Worm (Caenorhabditis elegans) whole organism, young adult: ENCODE results near the gene gei-8.
A peak's percentile ranks its signal among the peaks of the same experiment; 100 is the strongest.

Experiments used
- B0035.1 ChIP-seq: sonication (generic microtip); optimal IDR thresholded peaks from 2 replicates; lab custom pipeline; 2016; ENCODE audit warnings: missing genetic modification characterization, mild to moderate bottlenecking, missing compliant biosample characterization, missing genotype, missing genetic modification reagents
- C06A6.2 ChIP-seq: fragments of 200-800 bp; sonication (Bioruptor generic); conservative IDR thresholded peaks from 2 replicates; pipeline ENCODE4 v1.3.6; 2022; ENCODE audit warnings: missing genetic modification characterization, missing compliant biosample characterization
- F10E7.11 ChIP-seq: sonication (generic microtip); optimal IDR thresholded peaks from 2 replicates; lab custom pipeline; 2017; ENCODE audit warnings: mild to moderate bottlenecking, missing genetic modification characterization, moderate library complexity, missing compliant biosample characterization
- F33H1.4 ChIP-seq: fragments of 200-800 bp; sonication (Bioruptor generic); IDR thresholded peaks from 2 replicates; pipeline ENCODE4 v1.3.6; 2022; ENCODE audit warnings: missing genetic modification reagents, missing genetic modification characterization, missing compliant biosample characterization
- Y53F4B.3 ChIP-seq: fragments of 200-800 bp; sonication (Bioruptor generic); IDR thresholded peaks from 2 replicates; pipeline ENCODE4 v1.3.6; 2022; ENCODE audit warnings: missing genetic modification reagents, missing genetic modification characterization, missing compliant biosample characterization
- Y56A3A.18 ChIP-seq: fragments of 200-800 bp; sonication (Bioruptor generic); IDR thresholded peaks from 2 replicates; pipeline ENCODE4 v1.3.6; 2022; ENCODE audit warnings: missing genetic modification reagents, missing genetic modification characterization, missing compliant biosample characterization
- Y67H2A.10 ChIP-seq: fragments of 200-800 bp; sonication (Bioruptor generic); conservative IDR thresholded peaks from 2 replicates; pipeline ENCODE4 v1.3.6; 2022; ENCODE audit warnings: missing genetic modification reagents, missing genetic modification characterization, missing compliant biosample characterization
- Y79H2A.3 ChIP-seq: fragments of 200-800 bp; sonication (Bioruptor generic); conservative IDR thresholded peaks from 2 replicates; pipeline ENCODE4 v1.3.6; 2022; ENCODE audit warnings: missing genetic modification reagents, missing genetic modification characterization, missing compliant biosample characterization
- Y95B8A.8 ChIP-seq: fragments of 200-800 bp; sonication (Bioruptor generic); IDR thresholded peaks from 2 replicates; pipeline ENCODE4 v1.3.6; 2022; ENCODE audit warnings: missing genetic modification reagents, missing genetic modification characterization, missing compliant biosample characterization
- ZK185.1 ChIP-seq: sonication (generic microtip); optimal IDR thresholded peaks from 2 replicates; lab custom pipeline; 2016; ENCODE audit warnings: mild to moderate bottlenecking, missing genetic modification characterization, missing compliant biosample characterization; ENCODE audit not compliant: poor library complexity, severe bottlenecking
- aptf-2 ChIP-seq: fragments of 200-800 bp; sonication (Bioruptor generic); conservative IDR thresholded peaks from 2 replicates; pipeline ENCODE4 v1.3.6; 2022; ENCODE audit warnings: missing genetic modification reagents, missing genetic modification characterization, missing compliant biosample characterization
- aptf-3 ChIP-seq: fragments of 200-800 bp; sonication (Bioruptor generic); IDR thresholded peaks from 2 replicates; pipeline ENCODE4 v1.3.6; 2022; ENCODE audit warnings: missing genetic modification characterization, missing compliant biosample characterization
- attf-6 ChIP-seq: fragments of 200-800 bp; sonication (Bioruptor generic); IDR thresholded peaks from 2 replicates; pipeline ENCODE4 v1.3.6; 2022; ENCODE audit warnings: missing genetic modification reagents, missing genetic modification characterization, missing compliant biosample characterization
- dpff-1 ChIP-seq: sonication (generic microtip); optimal IDR thresholded peaks from 2 replicates; lab custom pipeline; 2017; ENCODE audit warnings: mild to moderate bottlenecking, missing genetic modification characterization, missing compliant biosample characterization
- egrh-3 ChIP-seq: fragments of 200-800 bp; sonication (Bioruptor generic); IDR thresholded peaks from 2 replicates; pipeline ENCODE4 v1.3.6; 2022; ENCODE audit warnings: missing genetic modification reagents, missing genetic modification characterization, missing compliant biosample characterization
- ekl-4 ChIP-seq: fragments of 200-800 bp; sonication (Bioruptor generic); IDR thresholded peaks from 2 replicates; pipeline ENCODE4 v1.3.6; 2022; ENCODE audit warnings: missing genetic modification reagents, missing genetic modification characterization, missing compliant biosample characterization
- gei-17 ChIP-seq: fragments of 200-800 bp; sonication (Bioruptor generic); optimal IDR thresholded peaks from 2 replicates; lab custom pipeline; 2018; ENCODE audit warnings: mild to moderate bottlenecking, missing genetic modification characterization, missing compliant biosample characterization
- him-1 ChIP-seq: sonication (generic microtip); optimal IDR thresholded peaks from 2 replicates; lab custom pipeline; 2016; ENCODE audit warnings: missing genotype, missing genetic modification reagents, missing genetic modification characterization, missing compliant biosample characterization
- hlh-26 ChIP-seq: fragments of 200-800 bp; sonication (Bioruptor generic); conservative IDR thresholded peaks from 2 replicates; pipeline ENCODE4 v1.3.6; 2022; ENCODE audit warnings: missing genetic modification reagents, missing genetic modification characterization, missing compliant biosample characterization
- hmg-20 ChIP-seq: fragments of 200-800 bp; sonication (Bioruptor generic); IDR thresholded peaks from 2 replicates; pipeline ENCODE4 v1.3.6; 2022; ENCODE audit warnings: missing genetic modification reagents, missing genetic modification characterization, missing compliant biosample characterization
- lin-40 ChIP-seq: sonication (generic microtip); optimal IDR thresholded peaks from 2 replicates; lab custom pipeline; 2016; ENCODE audit warnings: missing genetic modification characterization, mild to moderate bottlenecking, missing compliant biosample characterization, missing genotype, missing genetic modification reagents
- lin-54 ChIP-seq: fragments of 200-800 bp; sonication (Bioruptor generic); optimal IDR thresholded peaks from 2 replicates; lab custom pipeline; 2018; ENCODE audit warnings: mild to moderate bottlenecking, missing genetic modification characterization, missing compliant biosample characterization
- lir-1 ChIP-seq: fragments of 200-800 bp; sonication (Bioruptor generic); conservative IDR thresholded peaks from 2 replicates; pipeline ENCODE4 v1.3.6; 2022; ENCODE audit warnings: missing genetic modification reagents, missing genetic modification characterization, missing compliant biosample characterization
- lsl-1 ChIP-seq: fragments of 200-800 bp; sonication (Bioruptor generic); optimal IDR thresholded peaks from 2 replicates; lab custom pipeline; 2018; ENCODE audit warnings: mild to moderate bottlenecking, missing genetic modification characterization, moderate library complexity, missing compliant biosample characterization
- lsy-27 ChIP-seq: sonication (generic microtip); optimal IDR thresholded peaks from 2 replicates; lab custom pipeline; 2017; ENCODE audit warnings: missing genetic modification characterization, mild to moderate bottlenecking, missing compliant biosample characterization, antibody characterized with exemption, missing genotype, borderline replicate concordance; ENCODE audit not compliant: insufficient read depth
- madf-10 ChIP-seq: sonication (generic microtip); optimal IDR thresholded peaks from 2 replicates; lab custom pipeline; 2016; ENCODE audit warnings: mild to moderate bottlenecking, missing genetic modification characterization, missing compliant biosample characterization
- madf-8 ChIP-seq: fragments of 200-800 bp; sonication (Bioruptor generic); conservative IDR thresholded peaks from 2 replicates; pipeline ENCODE4 v1.3.6; 2022; ENCODE audit warnings: missing genetic modification reagents, missing genetic modification characterization, missing compliant biosample characterization
- nfyb-1 ChIP-seq: fragments of 200-800 bp; sonication (Bioruptor generic); IDR thresholded peaks from 2 replicates; pipeline ENCODE4 v1.3.6; 2022; ENCODE audit warnings: missing genetic modification reagents, missing genetic modification characterization, missing compliant biosample characterization
- nhr-179 ChIP-seq: sonication (generic microtip); optimal IDR thresholded peaks from 2 replicates; lab custom pipeline; 2016; ENCODE audit warnings: mild to moderate bottlenecking, missing genetic modification characterization, missing compliant biosample characterization
- nhr-80 ChIP-seq: sonication (generic microtip); optimal IDR thresholded peaks from 2 replicates; lab custom pipeline; 2016; ENCODE audit warnings: missing genetic modification characterization, missing compliant biosample characterization
- pbrm-1 ChIP-seq: fragments of 200-800 bp; sonication (Bioruptor generic); IDR thresholded peaks from 2 replicates; pipeline ENCODE4 v1.3.6; 2022; ENCODE audit warnings: missing genetic modification reagents, missing genetic modification characterization, missing compliant biosample characterization
- repo-1 ChIP-seq: sonication (generic microtip); optimal IDR thresholded peaks from 2 replicates; lab custom pipeline; 2017; ENCODE audit warnings: mild to moderate bottlenecking, missing genetic modification characterization, missing compliant biosample characterization
- snpc-1.1 ChIP-seq: sonication (generic microtip); optimal IDR thresholded peaks from 2 replicates; lab custom pipeline; 2017; ENCODE audit warnings: missing genetic modification characterization, mild to moderate bottlenecking, missing compliant biosample characterization, antibody characterized with exemption, moderate library complexity, missing genotype, missing genetic modification reagents; ENCODE audit not compliant: insufficient read depth
- snpc-1.3 ChIP-seq: sonication (generic microtip); optimal IDR thresholded peaks from 2 replicates; lab custom pipeline; 2017; ENCODE audit warnings: missing genetic modification characterization, mild to moderate bottlenecking, missing compliant biosample characterization, antibody characterized with exemption, moderate library complexity, missing genotype, missing genetic modification reagents; ENCODE audit not compliant: insufficient read depth
- somi-1 ChIP-seq: fragments of 200-800 bp; sonication (Bioruptor generic); optimal IDR thresholded peaks from 2 replicates; lab custom pipeline; 2018; ENCODE audit warnings: mild to moderate bottlenecking, missing genetic modification characterization, missing compliant biosample characterization
- tbx-9 ChIP-seq: sonication (generic microtip); optimal IDR thresholded peaks from 2 replicates; lab custom pipeline; 2016; ENCODE audit warnings: borderline replicate concordance, missing genetic modification characterization, inconsistent platforms, missing compliant biosample characterization
- unc-62 ChIP-seq: fragments of 150-350 bp; optimal IDR thresholded peaks from 2 replicates; lab custom pipeline; 2014; ENCODE audit warnings: missing biosample characterization, missing genetic modification reagents, missing genetic modification characterization
- zfh-2 ChIP-seq: fragments of 200-800 bp; sonication (Bioruptor generic); conservative IDR thresholded peaks from 2 replicates; pipeline ENCODE4 v1.3.6; 2022; ENCODE audit warnings: missing genetic modification reagents, missing genetic modification characterization, missing compliant biosample characterization
- ztf-18 ChIP-seq: sonication (generic microtip); optimal IDR thresholded peaks from 2 replicates; lab custom pipeline; 2016; ENCODE audit warnings: missing genotype, mild to moderate bottlenecking, missing genetic modification characterization, missing compliant biosample characterization
- ztf-6 ChIP-seq: fragments of 200-800 bp; sonication (Bioruptor generic); IDR thresholded peaks from 2 replicates; pipeline ENCODE4 v1.3.6; 2022; ENCODE audit warnings: missing genetic modification reagents, missing genetic modification characterization, missing compliant biosample characterization

Gene gei-8

DNA sequence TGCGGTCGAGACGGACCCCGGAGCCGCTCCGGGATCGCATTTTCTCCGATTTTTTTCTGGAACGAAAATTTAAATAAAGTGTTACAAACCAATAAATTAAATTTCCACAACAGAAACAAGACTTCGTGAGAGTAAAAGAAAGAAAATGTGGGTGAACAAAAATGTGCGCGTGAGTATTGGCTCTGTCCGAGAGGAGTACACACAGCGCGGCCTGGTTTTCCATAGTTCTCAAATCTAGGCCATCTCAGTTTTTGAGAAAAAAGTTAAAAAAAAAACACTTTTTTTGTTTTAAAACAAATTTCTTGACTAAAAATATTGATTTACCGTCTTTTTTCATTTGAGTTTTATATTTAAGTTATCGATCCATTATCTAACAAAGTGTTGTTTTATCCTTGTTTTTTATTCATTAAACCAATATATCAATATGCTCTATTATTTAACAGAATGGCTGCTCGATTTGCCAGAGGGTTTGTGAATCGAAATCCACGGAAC is 23.6 kb upstream of the gei-8 start, which contains the start of the genes C14B9.8 and mrpl-18 (continued):
- no peak for TF ChIP-seq madf-8 (GFP tag; lab: Robert Waterston, UW)
- no peak for TF ChIP-seq egrh-3 (GFP tag; lab: Robert Waterston, UW)
- peak; percentile 55 for TF ChIP-seq lir-1 (GFP tag; lab: Robert Waterston, UW)
- peak; percentile 82 for TF ChIP-seq ZK185.1 (tag; lab: Kevin White, UChicago)
- TF ChIP-seq F10E7.11 (tag; lab: Kevin White, UChicago) = no peak
- TF ChIP-seq tbx-9 (tag; lab: Kevin White, UChicago) = no peak
- no peak for TF ChIP-seq ztf-6 (GFP tag; lab: Robert Waterston, UW)
- TF ChIP-seq C06A6.2 = no peak
- peak; percentile 55 for TF ChIP-seq F33H1.4 (GFP tag; lab: Robert Waterston, UW)
- TF ChIP-seq gei-17 (GFP tag; lab: Kevin White, UChicago) = no peak
- no peak for TF ChIP-seq nfyb-1 (GFP tag; lab: Robert Waterston, UW)
- TF ChIP-seq madf-10 (tag; lab: Kevin White, UChicago) = peak; percentile 1
- no peak for TF ChIP-seq snpc-1.3 (tag; lab: Kevin White, UChicago)
- TF ChIP-seq snpc-1.1 (tag; lab: Kevin White, UChicago) = no peak
- no peak for TF ChIP-seq nhr-179 (tag; lab: Kevin White, UChicago)
- no peak for TF ChIP-seq pbrm-1 (GFP tag; lab: Robert Waterston, UW)
- no peak for TF ChIP-seq Y95B8A.8 (GFP tag; lab: Robert Waterston, UW)
- TF ChIP-seq aptf-3 (GFP tag; lab: Robert Waterston, UW) = no peak
- no peak for TF ChIP-seq unc-62 (GFP tag; lab: Kevin White, UChicago)
- TF ChIP-seq hmg-20 (GFP tag; lab: Robert Waterston, UW) = no peak
- TF ChIP-seq ztf-18 = no peak
- TF ChIP-seq dpff-1 = no peak
- no peak for TF ChIP-seq B0035.1 (tag; lab: Kevin White, UChicago)
- TF ChIP-seq, all 124 proteins: peak for 24

DNA sequence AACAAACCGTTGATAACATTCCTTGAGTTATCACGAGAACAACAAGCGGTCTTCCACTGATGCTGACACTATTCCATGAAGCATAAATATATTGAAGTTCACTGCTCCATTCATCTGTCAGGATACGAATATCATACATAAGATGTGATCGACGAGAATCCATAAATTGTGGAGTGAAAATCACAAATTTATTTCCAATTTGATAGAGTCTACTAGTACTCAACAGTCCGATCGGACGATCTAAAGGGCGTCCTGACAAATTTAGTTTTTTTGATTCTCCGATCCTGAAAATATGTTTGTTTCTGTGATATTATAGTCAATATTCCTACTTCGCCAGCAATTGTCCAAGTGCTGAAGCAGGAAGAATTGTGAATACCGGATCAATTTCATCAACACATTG is 21.2 kb upstream of the gei-8 start:
- TF ChIP-seq Y79H2A.3 (GFP tag; lab: Robert Waterston, UW) (no peak), attf-6 (GFP tag; lab: Robert Waterston, UW) (no peak), lsl-1 (GFP tag; lab: Kevin White, UChicago) (no peak), zfh-2 (no peak), ekl-4 (no peak)

DNA sequence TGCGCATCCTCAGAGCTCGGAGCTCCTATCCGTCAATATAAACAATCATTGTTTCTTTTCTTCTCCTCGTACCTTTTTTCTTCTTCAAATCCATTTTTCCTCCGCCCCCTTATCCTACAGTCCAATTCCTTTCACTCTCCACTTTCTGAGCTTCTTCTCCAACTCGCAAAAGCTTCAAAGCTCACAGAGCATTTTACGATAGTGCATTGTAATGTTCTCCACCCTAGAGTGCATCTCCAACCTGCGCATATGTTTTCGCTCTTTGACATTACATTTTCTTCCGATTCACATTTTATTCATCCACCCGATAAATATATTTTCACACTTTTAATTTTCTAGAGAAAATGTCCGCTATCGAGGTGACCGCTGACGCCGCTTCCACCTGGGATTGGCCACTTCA is 16.7 kb upstream of the gei-8 start, which contains the start of gene hsp-12.2:
TSS of gene hsp-12.2 (plus strand) at position 301 of the 400 bp plus-strand sequence.
- TF ChIP-seq lin-40 (tag; lab: Kevin White, UChicago) (no peak), lin-54 (GFP tag; lab: Kevin White, UChicago) (no peak), Y56A3A.18 (GFP tag; lab: Robert Waterston, UW) (no peak), F10E7.11 (tag; lab: Kevin White, UChicago) (no peak), attf-6 (GFP tag; lab: Robert Waterston, UW) (no peak), lsl-1 (GFP tag; lab: Kevin White, UChicago) (no peak), somi-1 (GFP tag; lab: Kevin White, UChicago) (no peak), him-1 (tag; lab: Kevin White, UChicago) (no peak), hlh-26 (no peak), lsy-27 (tag; lab: Kevin White, UChicago) (no peak), Y53F4B.3 (GFP tag; lab: Robert Waterston, UW) (no peak), repo-1 (tag; lab: Kevin White, UChicago) (no peak), Y67H2A.10 (GFP tag; lab: Robert Waterston, UW) (no peak), aptf-2 (no peak), nhr-80 (tag; lab: Kevin White, UChicago) (no peak)
